Fruit fly (Drosophila melanogaster) whole organism, embryonic: ENCODE measurements around the gene CG10343.

ENCODE experiments used
- Abd-B ChIP-seq: fragments of 200-800 bp; sonication (Bioruptor generic); optimal IDR thresholded peaks from 2 replicates; lab custom pipeline; 2018; ENCODE audit warnings: missing biosample characterization, mild to moderate bottlenecking, missing genetic modification characterization, moderate library complexity
- Awh ChIP-seq: fragments of 200-800 bp; sonication (Bioruptor generic); IDR thresholded peaks from 2 replicates; pipeline ENCODE4, ENCODE4 v1.3.6; 2022; ENCODE audit warnings: missing biosample characterization, missing genetic modification characterization
- Blimp-1 ChIP-seq: fragments of 200-800 bp; sonication (Bioruptor generic); optimal IDR thresholded peaks from 3 replicates; lab custom pipeline; 2018; ENCODE audit warnings: missing biosample characterization, missing genetic modification characterization, mild to moderate bottlenecking, moderate library complexity, missing genetic modification reagents
- CG12104 ChIP-seq: fragments of 200-800 bp; sonication (Bioruptor generic); optimal IDR thresholded peaks from 3 replicates; lab custom pipeline; 2016; ENCODE audit warnings: missing biosample characterization, missing genetic modification characterization
- CG1233 ChIP-seq: fragments of 200-800 bp; sonication (Bioruptor generic); optimal IDR thresholded peaks from 4 replicates; lab custom pipeline; 2018; ENCODE audit warnings: missing biosample characterization, mild to moderate bottlenecking, missing genetic modification characterization
- CG14667 ChIP-seq: fragments of 200-800 bp; sonication (Bioruptor generic); IDR thresholded peaks from 2 replicates; pipeline ENCODE4 v1.3.6; 2022; ENCODE audit warnings: missing biosample characterization, missing genetic modification characterization
- CG17359 ChIP-seq: fragments of 200-800 bp; sonication (Bioruptor generic); optimal IDR thresholded peaks from 3 replicates; lab custom pipeline; 2018; ENCODE audit warnings: missing biosample characterization, mild to moderate bottlenecking, missing genetic modification characterization, moderate library complexity
- CG17912 ChIP-seq: fragments of 200-800 bp; sonication (Bioruptor generic); optimal IDR thresholded peaks from 2 replicates; lab custom pipeline; 2018; ENCODE audit warnings: missing biosample characterization, mild to moderate bottlenecking, missing genetic modification characterization
- CG1792 ChIP-seq: fragments of 200-800 bp; sonication (Bioruptor generic); optimal IDR thresholded peaks from 2 replicates; lab custom pipeline; 2016; ENCODE audit warnings: missing biosample characterization, missing genetic modification characterization
- CG2129 ChIP-seq: fragments of 200-800 bp; sonication (Bioruptor generic); IDR thresholded peaks from 2 replicates; pipeline ENCODE4 v1.3.6; 2022; ENCODE audit warnings: missing biosample characterization, missing genetic modification characterization; ENCODE audit not compliant: partially characterized antibody
- CG32532 ChIP-seq: fragments of 200-800 bp; sonication (Bioruptor generic); IDR thresholded peaks from 2 replicates; pipeline ENCODE4 v1.3.6; 2022; ENCODE audit warnings: missing biosample characterization, missing genetic modification characterization
- CG3838 ChIP-seq: fragments of 200-800 bp; sonication (Bioruptor generic); optimal IDR thresholded peaks from 3 replicates; lab custom pipeline; 2016; ENCODE audit warnings: missing biosample characterization, missing genetic modification characterization
- CG5245 ChIP-seq: fragments of 200-800 bp; sonication (Bioruptor generic); optimal IDR thresholded peaks from 3 replicates; lab custom pipeline; 2016; ENCODE audit warnings: missing biosample characterization, missing genetic modification characterization
- CG5953 ChIP-seq: fragments of 200-800 bp; sonication (Bioruptor generic); IDR thresholded peaks from 2 replicates; pipeline ENCODE4 v1.3.6; 2022; ENCODE audit warnings: missing biosample characterization, missing genetic modification characterization
- CG7839 ChIP-seq: fragments of 200-800 bp; sonication (Bioruptor generic); optimal IDR thresholded peaks from 3 replicates; lab custom pipeline; 2018; ENCODE audit warnings: missing biosample characterization, mild to moderate bottlenecking, missing genetic modification characterization, moderate library complexity
- CG8290 ChIP-seq, 3 experiments: fragments of 200-800 bp; sonication (Bioruptor generic); optimal IDR thresholded peaks; 2 replicates each; lab custom pipeline; 2016 to 2019; ENCODE audit warnings: missing biosample characterization in 3 of 3, missing genetic modification characterization in 3 of 3, mild to moderate bottlenecking in 2 of 3, moderate library complexity in 1 of 3
- CG9609 ChIP-seq: fragments of 200-800 bp; sonication (Bioruptor generic); optimal IDR thresholded peaks from 3 replicates; lab custom pipeline; 2016; ENCODE audit warnings: missing biosample characterization, missing genetic modification characterization
- Fer2 ChIP-seq: fragments of 200-800 bp; sonication (Bioruptor generic); optimal IDR thresholded peaks from 2 replicates; lab custom pipeline; 2018; ENCODE audit warnings: missing biosample characterization, mild to moderate bottlenecking, missing genetic modification characterization, moderate library complexity
- H15 ChIP-seq: fragments of 200-800 bp; sonication (Bioruptor generic); IDR thresholded peaks from 3 replicates; pipeline ENCODE4 v1.3.6; 2022; ENCODE audit warnings: missing biosample characterization, missing genetic modification characterization
- Hand ChIP-seq: fragments of 200-800 bp; sonication (Bioruptor generic); optimal IDR thresholded peaks from 2 replicates; lab custom pipeline; 2017; ENCODE audit warnings: mild to moderate bottlenecking, missing biosample characterization, missing genetic modification reagents, missing genetic modification characterization
- Hmr ChIP-seq: fragments of 200-800 bp; sonication (Bioruptor generic); optimal IDR thresholded peaks from 3 replicates; lab custom pipeline; 2017; ENCODE audit warnings: mild to moderate bottlenecking, missing biosample characterization, missing genetic modification reagents, missing genetic modification characterization
- Hsf ChIP-seq: fragments of 200-800 bp; sonication (Bioruptor generic); optimal IDR thresholded peaks from 3 replicates; lab custom pipeline; 2016; ENCODE audit warnings: missing biosample characterization, missing genetic modification characterization
- Jarid2 ChIP-seq: fragments of 200-800 bp; sonication (Bioruptor generic); optimal IDR thresholded peaks from 3 replicates; lab custom pipeline; 2017; ENCODE audit warnings: mild to moderate bottlenecking, missing biosample characterization, missing genetic modification reagents, missing genetic modification characterization
- Kr ChIP-seq: fragments of 200-800 bp; sonication (Bioruptor generic); optimal IDR thresholded peaks from 2 replicates; lab custom pipeline; 2017; ENCODE audit warnings: missing biosample characterization, mild to moderate bottlenecking, missing genetic modification characterization
- Rfx ChIP-seq: fragments of 200-800 bp; sonication (Bioruptor generic); IDR thresholded peaks from 2 replicates; pipeline ENCODE4 v1.3.6; 2022; ENCODE audit warnings: missing biosample characterization, missing genetic modification characterization
- Stat92E ChIP-seq, 3 experiments: fragments of >200 bp in 2 of 3; fragments of 200-800 bp in 1 of 3; sonication (Bioruptor generic) in 1 of 3; optimal IDR thresholded peaks; 2 replicates each; lab custom pipeline; 2017 to 2019; ENCODE audit warnings: missing biosample characterization in 3 of 3, missing genetic modification characterization in 3 of 3, mild to moderate bottlenecking in 1 of 3, moderate library complexity in 1 of 3
- TFAM ChIP-seq: fragments of 200-800 bp; sonication (Bioruptor generic); optimal IDR thresholded peaks from 2 replicates; lab custom pipeline; 2017; ENCODE audit warnings: missing biosample characterization, missing genetic modification characterization, inconsistent platforms
- Usf ChIP-seq: fragments of 200-800 bp; sonication (Bioruptor generic); optimal IDR thresholded peaks from 2 replicates; lab custom pipeline; 2017; ENCODE audit warnings: missing genotype, missing biosample characterization, missing genetic modification characterization
- Xbp1 ChIP-seq: fragments of 200-800 bp; sonication (Bioruptor generic); optimal IDR thresholded peaks from 3 replicates; lab custom pipeline; 2016; ENCODE audit warnings: missing biosample characterization, mild to moderate bottlenecking, missing genetic modification characterization
- ab ChIP-seq: fragments of 200-800 bp; sonication (Bioruptor generic); optimal IDR thresholded peaks from 2 replicates; lab custom pipeline; 2016; ENCODE audit warnings: missing biosample characterization, missing genetic modification characterization
- ato ChIP-seq: fragments of 200-800 bp; sonication (Bioruptor generic); IDR thresholded peaks from 2 replicates; pipeline ENCODE4 v1.3.6; 2022; ENCODE audit warnings: missing biosample characterization, missing genetic modification characterization; ENCODE audit not compliant: partially characterized antibody
- bab2 ChIP-seq: fragments of 200-800 bp; sonication (Bioruptor generic); optimal IDR thresholded peaks from 2 replicates; lab custom pipeline; 2016; ENCODE audit warnings: missing biosample characterization, missing genetic modification characterization
- bsh ChIP-seq, 2 experiments: fragments of 200-800 bp; sonication (Bioruptor generic); optimal IDR thresholded peaks; 2 replicates each; lab custom pipeline; 2017 to 2018; ENCODE audit warnings: mild to moderate bottlenecking in 2 of 2, missing biosample characterization in 2 of 2, missing genetic modification characterization in 2 of 2, moderate library complexity in 1 of 2
- chm ChIP-seq: fragments of 200-800 bp; sonication (Bioruptor generic); IDR thresholded peaks from 2 replicates; pipeline ENCODE4 v1.3.6; 2022; ENCODE audit warnings: missing biosample characterization, missing genetic modification characterization
- crc ChIP-seq: fragments of 200-800 bp; sonication (Bioruptor generic); optimal IDR thresholded peaks from 2 replicates; lab custom pipeline; 2016; ENCODE audit warnings: missing biosample characterization, missing genetic modification characterization
- dpn ChIP-seq, 2 experiments: fragments of 200-800 bp; sonication (Bioruptor generic); optimal IDR thresholded peaks; 3 replicates each; lab custom pipeline; 2016; ENCODE audit warnings: missing biosample characterization in 2 of 2, missing genetic modification characterization in 2 of 2
- ewg ChIP-seq: fragments of 200-800 bp; sonication (Bioruptor generic); optimal IDR thresholded peaks from 3 replicates; lab custom pipeline; 2017; ENCODE audit warnings: mild to moderate bottlenecking, missing biosample characterization, missing genetic modification reagents, missing genetic modification characterization
- fd3F ChIP-seq: fragments of 200-800 bp; sonication (Bioruptor generic); optimal IDR thresholded peaks from 2 replicates; lab custom pipeline; 2018; ENCODE audit warnings: missing biosample characterization, mild to moderate bottlenecking, missing genetic modification characterization, moderate library complexity
- fd96Cb ChIP-seq: fragments of 200-800 bp; sonication (Bioruptor generic); optimal IDR thresholded peaks from 2 replicates; lab custom pipeline; 2018; ENCODE audit warnings: missing biosample characterization, mild to moderate bottlenecking, missing genetic modification characterization, moderate library complexity
- jigr1 ChIP-seq: fragments of 200-800 bp; sonication (Bioruptor generic); IDR thresholded peaks from 3 replicates; pipeline ENCODE4 v1.3.6; 2022; ENCODE audit warnings: missing biosample characterization, missing genetic modification characterization
- jing ChIP-seq: fragments of 200-800 bp; sonication (Bioruptor generic); optimal IDR thresholded peaks from 2 replicates; lab custom pipeline; 2018; ENCODE audit warnings: missing biosample characterization, mild to moderate bottlenecking, missing genetic modification characterization
- nerfin-2 ChIP-seq: fragments of 200-800 bp; sonication (Bioruptor generic); IDR thresholded peaks from 2 replicates; pipeline ENCODE4 v1.3.6; 2022; ENCODE audit warnings: missing biosample characterization, missing genetic modification characterization; ENCODE audit not compliant: partially characterized antibody
- odd ChIP-seq: fragments of 200-800 bp; sonication (Bioruptor generic); optimal IDR thresholded peaks from 2 replicates; lab custom pipeline; 2017; ENCODE audit warnings: missing biosample characterization, mild to moderate bottlenecking, missing genetic modification characterization
- schlank ChIP-seq: fragments of 200-800 bp; sonication (Bioruptor generic); optimal IDR thresholded peaks from 2 replicates; lab custom pipeline; 2018; ENCODE audit warnings: missing biosample characterization, mild to moderate bottlenecking, missing genetic modification characterization
- sens-2 ChIP-seq: fragments of 200-800 bp; sonication (Bioruptor generic); IDR thresholded peaks from 2 replicates; pipeline ENCODE4 v1.3.6; 2022; ENCODE audit warnings: missing biosample characterization, missing genetic modification characterization
- slp2 ChIP-seq: fragments of 200-800 bp; sonication (Bioruptor generic); optimal IDR thresholded peaks from 2 replicates; lab custom pipeline; 2016; ENCODE audit warnings: missing biosample characterization, missing genetic modification characterization
- tap ChIP-seq: fragments of 200-800 bp; optimal IDR thresholded peaks from 3 replicates; lab custom pipeline; 2019; ENCODE audit warnings: missing biosample characterization, mild to moderate bottlenecking, missing genetic modification characterization, moderate library complexity
- trh ChIP-seq: fragments of 200-800 bp; sonication (Bioruptor generic); optimal IDR thresholded peaks from 2 replicates; lab custom pipeline; 2016; ENCODE audit warnings: missing biosample characterization, missing genetic modification characterization
- unpg ChIP-seq: fragments of 200-800 bp; sonication (Bioruptor generic); optimal IDR thresholded peaks from 3 replicates; lab custom pipeline; 2018; ENCODE audit warnings: missing biosample characterization, mild to moderate bottlenecking, missing genetic modification characterization, moderate library complexity
- wor ChIP-seq: fragments of 200-800 bp; sonication (Bioruptor generic); IDR thresholded peaks from 2 replicates; pipeline ENCODE4 v1.3.6; 2022; ENCODE audit warnings: missing biosample characterization, missing genetic modification characterization

CG10343 gene

DNA sequence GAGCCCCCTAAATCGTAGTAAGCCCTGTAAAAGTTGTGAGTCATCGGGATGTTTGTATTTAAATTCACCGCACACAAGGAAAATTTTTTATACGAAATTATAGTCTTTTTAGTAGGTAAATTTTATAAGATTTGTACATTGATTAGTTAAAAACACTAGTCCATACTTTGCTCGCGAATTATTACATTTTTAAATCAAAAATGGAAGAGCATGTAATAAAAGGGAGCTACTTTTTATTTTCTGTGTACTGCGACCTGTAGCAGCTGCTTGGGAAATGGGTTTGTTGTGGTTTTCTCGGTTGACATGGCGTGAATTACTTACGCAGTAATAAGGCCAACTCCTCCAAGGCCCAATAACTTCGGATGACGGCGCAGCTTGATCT lies 8.6 kb upstream of the CG10343 start (continued):
- TF ChIP-seq Stat92E (GFP tag; optimal IDR thresholded peaks at IDR 0.05; lab: Kevin White, UChicago) (no peak), fd3F (GFP tag; lab: Kevin White, UChicago) (peak; percentile 3), Abd-B (GFP tag; lab: Kevin White, UChicago) (no peak), CG5245 (GFP tag; lab: Kevin White, UChicago) (no peak), CG17912 (GFP tag; lab: Kevin White, UChicago) (no peak), odd (GFP tag; lab: Kevin White, UChicago) (no peak), jing (GFP tag; lab: Kevin White, UChicago) (no peak), fd96Cb (tag; lab: Kevin White, UChicago) (no peak), bab2 (GFP tag; lab: Kevin White, UChicago) (peak; percentile 6), CG2129 (GFP tag; lab: Robert Waterston, UW) (no peak), CG3838 (GFP tag; lab: Kevin White, UChicago) (no peak), CG9609 (GFP tag; lab: Kevin White, UChicago) (peak; percentile 6), ewg (GFP tag; lab: Kevin White, UChicago) (no peak), Rfx (GFP tag; lab: Robert Waterston, UW) (peak; percentile 80), CG7839 (tag; lab: Kevin White, UChicago) (peak; percentile 33), H15 (GFP tag; lab: Robert Waterston, UW) (no peak), dpn (GFP tag; optimal IDR thresholded peaks at IDR 0.05; lab: Kevin White, UChicago) (peak in 1 of 2 experiments; percentile 31), CG8290 (GFP tag; optimal IDR thresholded peaks at IDR 0.05; lab: Kevin White, UChicago) (no peak), CG8290 (tag; optimal IDR thresholded peaks at IDR 0.05; lab: Kevin White, UChicago) (no peak), Awh (no peak), ato (GFP tag; lab: Robert Waterston, UW) (no peak), Hmr (peak; percentile 16), crc (GFP tag; lab: Kevin White, UChicago) (no peak), chm (GFP tag; lab: Robert Waterston, UW) (no peak), CG5953 (GFP tag; lab: Robert Waterston, UW) (no peak), Jarid2 (GFP tag; lab: Kevin White, UChicago) (no peak), ab (GFP tag; lab: Kevin White, UChicago) (no peak), CG17359 (tag; lab: Kevin White, UChicago) (peak; percentile 10), trh (no peak), bsh (GFP tag; optimal IDR thresholded peaks at IDR 0.05; lab: Kevin White, UChicago) (peak in 1 of 2 experiments; percentile 68), jigr1 (GFP tag; lab: Robert Waterston, UW) (no peak), CG1792 (GFP tag; lab: Kevin White, UChicago) (no peak), Fer2 (tag; lab: Kevin White, UChicago) (no peak), TFAM (GFP tag; lab: Kevin White, UChicago) (no peak), nerfin-2 (no peak), schlank (tag; lab: Kevin White, UChicago) (no peak), CG12104 (GFP tag; lab: Kevin White, UChicago) (no peak), Xbp1 (GFP tag; lab: Kevin White, UChicago) (no peak), sens-2 (GFP tag; lab: Robert Waterston, UW) (peak; percentile 20; the same call in 1 of the 2 replicates), slp2 (no peak), Hsf (GFP tag; lab: Kevin White, UChicago) (peak; percentile 31), CG14667 (GFP tag; lab: Robert Waterston, UW) (0 out of 2 replicates have a peak, but pooled peaks have one; percentile 16), wor (GFP tag; lab: Robert Waterston, UW) (no peak), Blimp-1 (no peak), unpg (GFP tag; lab: Kevin White, UChicago) (peak; percentile 72), Usf (GFP tag; lab: Kevin White, UChicago) (no peak), Hand (GFP tag; lab: Kevin White, UChicago) (no peak), tap (tag; lab: Kevin White, UChicago) (no peak), CG1233 (GFP tag; lab: Kevin White, UChicago) (no peak), CG32532 (GFP tag; lab: Robert Waterston, UW) (no peak), Kr (GFP tag; lab: Kevin White, UChicago) (no peak)
